Fruit fly (Drosophila melanogaster): ENCODE measurements around the gene CG13998.

DNA sequence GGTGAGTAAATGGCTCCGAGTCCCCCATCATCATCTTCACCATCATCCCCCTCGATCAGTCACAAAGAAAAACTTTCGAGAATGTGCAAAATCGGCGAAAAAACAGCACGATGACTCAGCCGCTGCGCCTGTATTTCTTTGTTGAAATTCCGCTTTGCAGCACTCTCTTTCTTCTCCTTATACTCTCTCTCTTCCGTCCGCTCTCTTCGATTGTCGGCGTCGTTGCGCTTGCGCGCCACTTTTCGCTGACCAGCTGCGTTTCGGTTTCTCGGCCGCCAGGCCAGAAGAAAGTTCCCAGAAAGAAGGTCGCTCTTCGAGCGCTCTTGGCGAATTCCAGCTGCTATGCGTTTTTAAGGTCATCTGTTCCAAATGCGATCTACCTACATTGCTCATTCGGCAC lies 26.6 kb upstream of the CG13998 start:
- no peak for TF ChIP-seq CG12605 (GFP tag; IDR thresholded peaks at IDR 0.05)
- TF ChIP-seq CG8301 (tag; optimal IDR thresholded peaks at IDR 0.05): no peak
- TF ChIP-seq CG34367 (tag; optimal IDR thresholded peaks at IDR 0.05): no peak
- no peak for TF ChIP-seq CG15710 (tag; optimal IDR thresholded peaks at IDR 0.05)
- peak; percentile 71 for TF ChIP-seq EcR (GFP tag; optimal IDR thresholded peaks at IDR 0.05)
- no peak for TF ChIP-seq CG4496 (GFP tag; IDR thresholded peaks at IDR 0.05)
- TF ChIP-seq rn (GFP tag; IDR thresholded peaks at IDR 0.05): no peak
- TF ChIP-seq CG17806 (tag; optimal IDR thresholded peaks at IDR 0.05): no peak
- no peak for TF ChIP-seq D1 (tag; optimal IDR thresholded peaks at IDR 0.05)
- TF ChIP-seq CG32121 (GFP tag; IDR thresholded peaks at IDR 0.05): no peak
